Fruit fly (Drosophila melanogaster) whole organism, wandering third instar larva: ENCODE measurements around the gene CG10628.

Experiments
- CG32264 ChIP-seq: fragments of 200-800 bp; sonication (Bioruptor generic); optimal IDR thresholded peaks from 2 replicates; lab custom pipeline; 2016; ENCODE audit warnings: missing biosample characterization, missing genetic modification characterization
- CG9705 ChIP-seq: fragments of 200-800 bp; sonication (Bioruptor generic); optimal IDR thresholded peaks from 2 replicates; lab custom pipeline; 2018; ENCODE audit warnings: missing biosample characterization, mild to moderate bottlenecking, missing genetic modification characterization
- Hr83 ChIP-seq: fragments of 200-300 bp; sonication (Bioruptor generic); optimal IDR thresholded peaks from 2 replicates; lab custom pipeline; 2016; ENCODE audit warnings: missing biosample characterization, mild to moderate bottlenecking, missing genetic modification characterization, moderate library complexity; ENCODE audit not compliant: poor library complexity, severe bottlenecking
- OdsH ChIP-seq: fragments of 200-800 bp; sonication (Bioruptor generic); optimal IDR thresholded peaks from 2 replicates; lab custom pipeline; 2016; ENCODE audit warnings: missing biosample characterization, mild to moderate bottlenecking, missing genetic modification characterization
- dmrt93B ChIP-seq: fragments of 200-800 bp; sonication (Bioruptor generic); optimal IDR thresholded peaks from 2 replicates; lab custom pipeline; 2018; ENCODE audit warnings: missing biosample characterization, mild to moderate bottlenecking, missing genetic modification characterization
- foxo ChIP-seq, 2 experiments: fragments of 200-800 bp; sonication (Bioruptor generic); optimal IDR thresholded peaks; 2 replicates in 1 of 2; 3 replicates in 1 of 2; lab custom pipeline; 2016 to 2017; ENCODE audit warnings: missing biosample characterization in 2 of 2, missing genetic modification characterization in 2 of 2
- h ChIP-seq: fragments of 200-800 bp; sonication (Bioruptor generic); optimal IDR thresholded peaks from 3 replicates; lab custom pipeline; 2016; ENCODE audit warnings: missing biosample characterization, mild to moderate bottlenecking, missing genetic modification characterization
- lola ChIP-seq: fragments of >200 bp; optimal IDR thresholded peaks from 2 replicates; lab custom pipeline; 2017; ENCODE audit warnings: missing biosample characterization, missing genetic modification characterization
- pan ChIP-seq: fragments of >200 bp; optimal IDR thresholded peaks from 2 replicates; lab custom pipeline; 2017

DNA sequence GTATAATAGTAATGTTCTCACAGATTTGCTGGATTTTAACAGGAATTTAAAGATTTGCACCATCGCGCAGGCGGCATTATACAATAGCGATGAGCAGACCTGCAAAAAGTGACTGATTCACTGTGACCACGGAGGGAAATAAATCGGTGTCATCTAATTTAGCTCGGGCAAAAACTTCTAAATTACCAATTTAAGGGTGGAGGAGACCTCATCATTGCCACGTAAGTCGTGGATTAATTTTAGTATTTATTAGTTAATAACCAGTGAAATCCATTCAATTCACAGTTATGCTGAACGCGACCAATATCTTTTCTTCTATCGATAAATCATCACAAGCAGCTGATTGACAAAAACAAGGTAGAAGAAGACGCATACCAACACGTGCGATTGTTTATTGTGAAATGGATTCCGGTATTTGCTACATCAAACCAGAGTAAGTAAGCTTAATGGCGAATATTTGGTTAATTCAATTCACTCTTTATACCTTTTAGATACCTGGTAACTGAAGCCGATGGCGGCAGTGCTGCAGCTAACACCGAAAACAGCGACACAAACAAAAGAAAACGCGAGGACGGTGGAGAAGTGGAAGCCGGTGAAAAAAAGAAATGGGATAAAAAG lies at the start of gene CG10628, which contains the start of gene Dus3:
- TF ChIP-seq CG32264 (GFP tag; lab: Kevin White, UChicago) (peak; percentile 45), pan (no peak), foxo (GFP tag; optimal IDR thresholded peaks at IDR 0.05; lab: Kevin White, UChicago) (peak; percentile 4 to 92), CG9705 (GFP tag; lab: Kevin White, UChicago) (peak; percentile 82), OdsH (GFP tag; lab: Kevin White, UChicago) (peak; percentile 81), dmrt93B (GFP tag; lab: Kevin White, UChicago) (peak; percentile 82), h (GFP tag; lab: Kevin White, UChicago) (peak; percentile 87), lola (GFP tag; lab: Kevin White, UChicago) (no peak), Hr83 (peak; percentile 9)
